Fruit fly (Drosophila melanogaster): ENCODE data around the gene eRF3.

- no peak for TF ChIP-seq h (GFP tag; optimal IDR thresholded peaks at IDR 0.05)
- no peak for TF ChIP-seq Mio (GFP tag; optimal IDR thresholded peaks at IDR 0.05)
- TF ChIP-seq pan (optimal IDR thresholded peaks at IDR 0.05), result no peak
- no peak for TF ChIP-seq foxo (GFP tag; optimal IDR thresholded peaks at IDR 0.05)
Measured at dm6 chr2L:12468813-12469212, 34.6 kb downstream of the eRF3 start.
